Fruit fly (Drosophila melanogaster): ENCODE results near the gene CG33689.

CG33689 gene

dm6 chr3L:16203236-16203635 lies 3.2 kb downstream of the CG33689 start (continued):
- peak; percentile 46 for TF ChIP-seq CG12104 (GFP tag; optimal IDR thresholded peaks at IDR 0.05)
- peak; percentile 81 for TF ChIP-seq Abd-B (GFP tag; optimal IDR thresholded peaks at IDR 0.05)
- TF ChIP-seq Fer2 (tag; optimal IDR thresholded peaks at IDR 0.05) = peak; percentile 53
- TF ChIP-seq wek (GFP tag; optimal IDR thresholded peaks at IDR 0.05) = no peak
- TF ChIP-seq gt (GFP tag; IDR thresholded peaks at IDR 0.05) = 0 out of 2 replicates have a peak, but pooled peaks have one; percentile 30
- TF ChIP-seq sd (tag; optimal IDR thresholded peaks at IDR 0.05) = peak; percentile 51
- peak; percentile 72 for TF ChIP-seq maf-S (GFP tag; optimal IDR thresholded peaks at IDR 0.05)
- TF ChIP-seq Antp (GFP tag; optimal IDR thresholded peaks at IDR 0.05) = peak; percentile 87
- peak; percentile 87 for TF ChIP-seq CG14441 (GFP tag; IDR thresholded peaks at IDR 0.05)
- TF ChIP-seq CG4820 (GFP tag; optimal IDR thresholded peaks at IDR 0.05) = peak; percentile 55
- TF ChIP-seq otp (GFP tag; IDR thresholded peaks at IDR 0.05) = peak; percentile 61; the same call in 1 of the 3 replicates
- no peak for TF ChIP-seq CG17186 (GFP tag; optimal IDR thresholded peaks at IDR 0.05)
- TF ChIP-seq CG18262 (tag; optimal IDR thresholded peaks at IDR 0.05) = peak; percentile 53
- peak; percentile 27 for TF ChIP-seq CG31388 (GFP tag; optimal IDR thresholded peaks at IDR 0.05)
- TF ChIP-seq Sox100B (GFP tag; optimal IDR thresholded peaks at IDR 0.05) = peak; percentile 58
- TF ChIP-seq CG18599 (GFP tag; optimal IDR thresholded peaks at IDR 0.05) = peak; percentile 90
- no peak for TF ChIP-seq CG15073 (GFP tag; optimal IDR thresholded peaks at IDR 0.05)
- TF ChIP-seq C15 (GFP tag; IDR thresholded peaks at IDR 0.05) = peak; percentile 45; the same call in 1 of the 3 replicates
- peak; percentile 46; the same call in 1 of the 2 replicates for TF ChIP-seq Dip2 (GFP tag; IDR thresholded peaks at IDR 0.05)
- TF ChIP-seq Myb (GFP tag; optimal IDR thresholded peaks at IDR 0.05) = peak; percentile 72
- peak; percentile 77 for TF ChIP-seq al (GFP tag; IDR thresholded peaks at IDR 0.05)
- TF ChIP-seq HLH54F (GFP tag; optimal IDR thresholded peaks at IDR 0.05) = peak; percentile 78
- TF ChIP-seq CG16813 (GFP tag; IDR thresholded peaks at IDR 0.05; ENCODE audit: partially characterized antibody) = no peak
- peak; percentile 80 for TF ChIP-seq CG4730 (GFP tag; IDR thresholded peaks at IDR 0.05)
- TF ChIP-seq CTCF (GFP tag; optimal IDR thresholded peaks at IDR 0.05) = peak; percentile 15
- TF ChIP-seq CG4404 (GFP tag; IDR thresholded peaks at IDR 0.05) = peak; percentile 53
- TF ChIP-seq fd102C (GFP tag; optimal IDR thresholded peaks at IDR 0.05) = no peak
- TF ChIP-seq CG14667 (GFP tag; IDR thresholded peaks at IDR 0.05) = peak; percentile 72
- TF ChIP-seq CG13296 (GFP tag; optimal IDR thresholded peaks at IDR 0.05) = peak; percentile 74
- TF ChIP-seq nmo (GFP tag; optimal IDR thresholded peaks at IDR 0.05) = peak; percentile 74
- peak; percentile 90 for TF ChIP-seq Aef1 (GFP tag; IDR thresholded peaks at IDR 0.05)
- peak; percentile 51 for TF ChIP-seq Ets97D (GFP tag; optimal IDR thresholded peaks at IDR 0.05)
- TF ChIP-seq CG11504 (tag; optimal IDR thresholded peaks at IDR 0.05) = peak; percentile 84
- peak; percentile 45 for TF ChIP-seq CG3995 (GFP tag; optimal IDR thresholded peaks at IDR 0.05)
- no peak for TF ChIP-seq fd64A (GFP tag; optimal IDR thresholded peaks at IDR 0.05)
- TF ChIP-seq chif (GFP tag; optimal IDR thresholded peaks at IDR 0.05) = peak; percentile 31 to 59
- peak; percentile 72 for TF ChIP-seq CG2712 (tag; optimal IDR thresholded peaks at IDR 0.05)
- peak; percentile 75; the same call in 1 of the 2 replicates for TF ChIP-seq CkIIα-i1 (GFP tag; IDR thresholded peaks at IDR 0.05)
- TF ChIP-seq CG7786 (GFP tag; optimal IDR thresholded peaks at IDR 0.05) = peak; percentile 78
- TF ChIP-seq CG15696 (tag; optimal IDR thresholded peaks at IDR 0.05) = peak; percentile 18
- peak; percentile 66 for TF ChIP-seq CG1024 (GFP tag; IDR thresholded peaks at IDR 0.05)
- peak; percentile 56 for TF ChIP-seq CG6813 (GFP tag; optimal IDR thresholded peaks at IDR 0.05)
- peak; percentile 62 for TF ChIP-seq MTF-1 (GFP tag; optimal IDR thresholded peaks at IDR 0.05; ENCODE audit: borderline replicate concordance)
- TF ChIP-seq Taf1 (GFP tag; IDR thresholded peaks at IDR 0.05) = peak; percentile 79
- TF ChIP-seq CG5953 (GFP tag; IDR thresholded peaks at IDR 0.05) = peak; percentile 84
- peak; percentile 59 for TF ChIP-seq CG1602 (GFP tag; optimal IDR thresholded peaks at IDR 0.05)
- peak; percentile 41 for TF ChIP-seq ERR (GFP tag; optimal IDR thresholded peaks at IDR 0.05)
- TF ChIP-seq CG14710 (tag; optimal IDR thresholded peaks at IDR 0.05) = no peak
- TF ChIP-seq jigr1 (GFP tag; IDR thresholded peaks at IDR 0.05) = 0 out of 3 replicates have a peak, but pooled peaks have one; percentile 62
- TF ChIP-seq emc (GFP tag; optimal IDR thresholded peaks at IDR 0.05) = peak; percentile 57
- peak; percentile 86 for TF ChIP-seq CG17359 (tag; optimal IDR thresholded peaks at IDR 0.05)
